Fruit fly (Drosophila melanogaster): ENCODE data around the gene CG7083.

DNA sequence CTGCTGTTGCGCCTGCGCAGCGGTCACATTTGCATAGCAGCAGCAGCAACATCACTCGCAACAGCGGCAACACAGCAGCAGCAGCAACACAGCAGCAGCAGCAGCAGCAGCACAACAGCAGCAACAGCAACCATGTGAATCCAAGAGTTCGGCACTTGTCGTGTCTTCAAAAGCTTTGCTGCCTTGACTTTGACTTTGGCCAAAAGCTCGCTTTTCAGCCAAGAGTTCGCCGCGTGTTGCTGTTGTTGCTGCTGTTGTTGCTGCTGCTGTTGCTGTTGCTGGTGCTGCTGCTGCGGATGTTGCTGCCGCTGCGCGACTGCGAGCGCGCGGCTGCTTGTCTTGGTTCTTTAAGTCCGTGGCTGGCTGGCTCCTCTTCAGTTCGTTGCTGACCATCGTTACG is 31.4 kb downstream of the CG7083 start, which contains the start of gene ImpE1:
- TF ChIP-seq CG8301 (tag; optimal IDR thresholded peaks at IDR 0.05) (no peak), fd96Ca (GFP tag; IDR thresholded peaks at IDR 0.05) (no peak), CG15710 (tag; optimal IDR thresholded peaks at IDR 0.05) (no peak), CG4496 (GFP tag; IDR thresholded peaks at IDR 0.05) (no peak), D1 (tag; optimal IDR thresholded peaks at IDR 0.05) (no peak), EcR (GFP tag; optimal IDR thresholded peaks at IDR 0.05) (no peak), CG8159 (tag; optimal IDR thresholded peaks at IDR 0.05) (no peak), gl (tag; optimal IDR thresholded peaks at IDR 0.05) (no peak), Ets98B (GFP tag; IDR thresholded peaks at IDR 0.05) (no peak)

Measured in whole organism, pupa.